Fruit fly (Drosophila melanogaster): ENCODE results near the gene bchs.

Gene bchs

dm6 chr2L:5946728-5947127, 39.8 kb downstream of the bchs start:
- no peak for TF ChIP-seq CG14050 (GFP tag; IDR thresholded peaks at IDR 0.05)
- TF ChIP-seq ham (GFP tag; IDR thresholded peaks at IDR 0.05): no peak
- TF ChIP-seq bbx (GFP tag; IDR thresholded peaks at IDR 0.05; ENCODE audit: partially characterized antibody): no peak
- TF ChIP-seq CG12391 (tag; optimal IDR thresholded peaks at IDR 0.05): no peak
- no peak for TF ChIP-seq kni (GFP tag; optimal IDR thresholded peaks at IDR 0.05)
- TF ChIP-seq ems (GFP tag; optimal IDR thresholded peaks at IDR 0.05): no peak
- TF ChIP-seq CG12744 (GFP tag; optimal IDR thresholded peaks at IDR 0.05): no peak
- TF ChIP-seq nerfin-2 (GFP tag; IDR thresholded peaks at IDR 0.05; ENCODE audit: partially characterized antibody): no peak
- TF ChIP-seq HmgZ (tag; optimal IDR thresholded peaks at IDR 0.05): no peak
- no peak for TF ChIP-seq HLHmδ (GFP tag; optimal IDR thresholded peaks at IDR 0.05)
- TF ChIP-seq cad (GFP tag; optimal IDR thresholded peaks at IDR 0.05): no peak
- TF ChIP-seq CG3847 (GFP tag; IDR thresholded peaks at IDR 0.05): no peak
- TF ChIP-seq fru (optimal IDR thresholded peaks at IDR 0.05): no peak
- TF ChIP-seq CG6813 (GFP tag; optimal IDR thresholded peaks at IDR 0.05): no peak
- TF ChIP-seq CG32767 (GFP tag; IDR thresholded peaks at IDR 0.05): no peak

- TF ChIP-seq tgo (GFP tag; IDR thresholded peaks at IDR 0.05) (no peak), Hr51 (GFP tag; optimal IDR thresholded peaks at IDR 0.05) (no peak), maf-S (GFP tag; optimal IDR thresholded peaks at IDR 0.05) (no peak), CG11560 (tag; IDR thresholded peaks at IDR 0.05) (no peak), nerfin-1 (tag; optimal IDR thresholded peaks at IDR 0.05) (no peak), crc (GFP tag; optimal IDR thresholded peaks at IDR 0.05) (no peak), dan (GFP tag; IDR thresholded peaks at IDR 0.05) (no peak), chinmo (GFP tag; IDR thresholded peaks at IDR 0.05; ENCODE audit: partially characterized antibody) (no peak), slou (GFP tag; optimal IDR thresholded peaks at IDR 0.05) (no peak), Max (GFP tag; optimal IDR thresholded peaks at IDR 0.05) (no peak), Antp (GFP tag; optimal IDR thresholded peaks at IDR 0.05) (no peak)
These were observed 40.5 kb downstream of the bchs start for dm6 chr2L:5947504-5947903.

dm6 chr2L:5948775-5949526, 42.0 kb downstream of the bchs start, which contains the start of gene CG9044:
TSS of gene CG9044 (plus strand) at chr2L:5949450.
- 0 out of 2 replicates have a peak, but pooled peaks have one; percentile 11 for TF ChIP-seq CG7372 (GFP tag; IDR thresholded peaks at IDR 0.05)
- no peak for TF ChIP-seq CG4360 (GFP tag; IDR thresholded peaks at IDR 0.05)
- TF ChIP-seq slp2 (GFP tag; optimal IDR thresholded peaks at IDR 0.05): peak; percentile 52
- peak in 1 of 2 experiments; percentile 66 for TF ChIP-seq Hr51 (GFP tag; optimal IDR thresholded peaks at IDR 0.05)
- no peak for TF ChIP-seq CG5180 (GFP tag; optimal IDR thresholded peaks at IDR 0.05)
- no peak for TF ChIP-seq Kr (GFP tag; optimal IDR thresholded peaks at IDR 0.05)
- TF ChIP-seq CG12769 (tag; optimal IDR thresholded peaks at IDR 0.05): no peak
- TF ChIP-seq CG17385 (GFP tag; optimal IDR thresholded peaks at IDR 0.05): peak; percentile 97
- TF ChIP-seq sr (GFP tag; IDR thresholded peaks at IDR 0.05): no peak
- TF ChIP-seq CG2712 (tag; optimal IDR thresholded peaks at IDR 0.05): peak; percentile 67
- peak; percentile 53 for TF ChIP-seq NfI (GFP tag; optimal IDR thresholded peaks at IDR 0.05)
- TF ChIP-seq sug (tag; optimal IDR thresholded peaks at IDR 0.05): no peak
- TF ChIP-seq HLHmδ (GFP tag; optimal IDR thresholded peaks at IDR 0.05): no peak
- peak; percentile 38 for TF ChIP-seq maf-S (GFP tag; optimal IDR thresholded peaks at IDR 0.05)
- no peak for TF ChIP-seq CG7556 (GFP tag; optimal IDR thresholded peaks at IDR 0.05)
- TF ChIP-seq gsb-n (tag; optimal IDR thresholded peaks at IDR 0.05): no peak
- TF ChIP-seq lbe (GFP tag; optimal IDR thresholded peaks at IDR 0.05): peak; percentile 65
- TF ChIP-seq Dad (GFP tag; optimal IDR thresholded peaks at IDR 0.05): peak; percentile 59
- peak; percentile 45; the same call in 1 of the 2 replicates for TF ChIP-seq CG4404 (GFP tag; IDR thresholded peaks at IDR 0.05)
- TF ChIP-seq caup (GFP tag; optimal IDR thresholded peaks at IDR 0.05; ENCODE audit: severe bottlenecking): no peak
- TF ChIP-seq CG6813 (GFP tag; optimal IDR thresholded peaks at IDR 0.05): no peak
- TF ChIP-seq usp (GFP tag; optimal IDR thresholded peaks at IDR 0.05): no peak
- TF ChIP-seq Rx (GFP tag; IDR thresholded peaks at IDR 0.05): no peak
- no peak for TF ChIP-seq CG32767 (GFP tag; IDR thresholded peaks at IDR 0.05)
- no peak for TF ChIP-seq tup (GFP tag; optimal IDR thresholded peaks at IDR 0.05)
- peak; percentile 64 for TF ChIP-seq CG30020 (tag; optimal IDR thresholded peaks at IDR 0.05)
- TF ChIP-seq mam (GFP tag; optimal IDR thresholded peaks at IDR 0.05): peak; percentile 76
